Fruit fly (Drosophila melanogaster) whole organism, embryonic: ENCODE measurements around the gene por.

Experiments
- Abd-B ChIP-seq: fragments of 200-800 bp; sonication (Bioruptor generic); optimal IDR thresholded peaks from 2 replicates; lab custom pipeline; 2018; ENCODE audit warnings: missing biosample characterization, mild to moderate bottlenecking, missing genetic modification characterization, moderate library complexity
- Adf1 ChIP-seq: fragments of 200-800 bp; sonication (Bioruptor generic); IDR thresholded peaks from 2 replicates; pipeline ENCODE4 v1.3.6; 2022; ENCODE audit warnings: missing biosample characterization, missing genetic modification characterization
- Antp ChIP-seq: fragments of 200-800 bp; sonication (Bioruptor generic); optimal IDR thresholded peaks from 3 replicates; lab custom pipeline; 2016; ENCODE audit warnings: missing biosample characterization, missing genetic modification characterization
- CG10209 ChIP-seq: fragments of 200-800 bp; sonication (Bioruptor generic); optimal IDR thresholded peaks from 3 replicates; lab custom pipeline; 2017; ENCODE audit warnings: missing biosample characterization, mild to moderate bottlenecking, missing genetic modification characterization, missing genetic modification reagents
- CG10366 ChIP-seq: fragments of 200-800 bp; sonication (Bioruptor generic); IDR thresholded peaks from 2 replicates; pipeline ENCODE4 v1.3.6; 2022; ENCODE audit warnings: missing biosample characterization, missing genetic modification characterization
- CG10462 ChIP-seq: fragments of 200-800 bp; sonication (Bioruptor generic); optimal IDR thresholded peaks from 2 replicates; lab custom pipeline; 2016; ENCODE audit warnings: missing biosample characterization, missing genetic modification characterization
- CG10565 ChIP-seq: fragments of 200-800 bp; sonication (Bioruptor generic); optimal IDR thresholded peaks from 3 replicates; lab custom pipeline; 2016; ENCODE audit warnings: missing biosample characterization, mild to moderate bottlenecking, missing genetic modification characterization
- CG11085 ChIP-seq: fragments of 200-800 bp; sonication (Bioruptor generic); IDR thresholded peaks from 2 replicates; pipeline ENCODE4 v1.3.6; 2022; ENCODE audit warnings: missing biosample characterization, missing genetic modification characterization
- CG11723 ChIP-seq: fragments of 200-800 bp; sonication (Bioruptor generic); optimal IDR thresholded peaks from 2 replicates; lab custom pipeline; 2017; ENCODE audit warnings: missing biosample characterization, mild to moderate bottlenecking, missing genetic modification characterization
- CG12155 ChIP-seq: fragments of 200-800 bp; sonication (Bioruptor generic); optimal IDR thresholded peaks from 3 replicates; lab custom pipeline; 2016; ENCODE audit warnings: missing biosample characterization, missing genetic modification characterization
- CG1233 ChIP-seq: fragments of 200-800 bp; sonication (Bioruptor generic); optimal IDR thresholded peaks from 4 replicates; lab custom pipeline; 2018; ENCODE audit warnings: missing biosample characterization, mild to moderate bottlenecking, missing genetic modification characterization
- CG14014 ChIP-seq: fragments of 200-800 bp; sonication (Bioruptor generic); IDR thresholded peaks from 2 replicates; pipeline ENCODE4 v1.3.6; 2022; ENCODE audit warnings: missing biosample characterization, missing genetic modification characterization
- CG14050 ChIP-seq: fragments of 200-800 bp; sonication (Bioruptor generic); IDR thresholded peaks from 3 replicates; pipeline ENCODE4 v1.3.6; 2022; ENCODE audit warnings: missing biosample characterization, missing genetic modification characterization
- CG15269 ChIP-seq: fragments of 200-800 bp; sonication (Bioruptor generic); optimal IDR thresholded peaks from 2 replicates; lab custom pipeline; 2018; ENCODE audit warnings: missing biosample characterization, mild to moderate bottlenecking, missing genetic modification characterization, moderate library complexity
- CG15601 ChIP-seq: fragments of 200-800 bp; sonication (Bioruptor generic); optimal IDR thresholded peaks from 3 replicates; lab custom pipeline; 2019; ENCODE audit warnings: missing biosample characterization, mild to moderate bottlenecking, missing genetic modification characterization, moderate library complexity
- CG18764 ChIP-seq: fragments of 200-800 bp; sonication (Bioruptor generic); optimal IDR thresholded peaks from 3 replicates; lab custom pipeline; 2016; ENCODE audit warnings: missing biosample characterization, missing genetic modification characterization
- CG30020 ChIP-seq: fragments of 200-800 bp; optimal IDR thresholded peaks from 2 replicates; lab custom pipeline; 2019; ENCODE audit warnings: missing biosample characterization, mild to moderate bottlenecking, missing genetic modification characterization, moderate library complexity
- CG30431 ChIP-seq: fragments of 200-800 bp; sonication (Bioruptor generic); optimal IDR thresholded peaks from 2 replicates; lab custom pipeline; 2017; ENCODE audit warnings: missing biosample characterization, missing genetic modification characterization
- CG32532 ChIP-seq: fragments of 200-800 bp; sonication (Bioruptor generic); IDR thresholded peaks from 2 replicates; pipeline ENCODE4 v1.3.6; 2022; ENCODE audit warnings: missing biosample characterization, missing genetic modification characterization
- CG3281 ChIP-seq: fragments of 200-800 bp; sonication (Bioruptor generic); optimal IDR thresholded peaks from 3 replicates; lab custom pipeline; 2017; ENCODE audit warnings: missing biosample characterization, mild to moderate bottlenecking, missing genetic modification characterization
- CG34224 ChIP-seq: fragments of 200-800 bp; sonication (Bioruptor generic); IDR thresholded peaks from 3 replicates; pipeline ENCODE4 v1.3.6; 2022; ENCODE audit warnings: missing biosample characterization, missing genetic modification characterization; ENCODE audit not compliant: partially characterized antibody
- CG3847 ChIP-seq: fragments of 200-800 bp; sonication (Bioruptor generic); IDR thresholded peaks from 2 replicates; pipeline ENCODE4 v1.3.6; 2022; ENCODE audit warnings: missing biosample characterization, missing genetic modification characterization
- CG6689 ChIP-seq: fragments of 200-800 bp; sonication (Bioruptor generic); IDR thresholded peaks from 2 replicates; pipeline ENCODE4 v1.3.6; 2022; ENCODE audit warnings: missing biosample characterization, missing genetic modification characterization
- CG6765 ChIP-seq: fragments of 200-800 bp; sonication (Bioruptor generic); optimal IDR thresholded peaks from 3 replicates; lab custom pipeline; 2017; ENCODE audit warnings: missing biosample characterization, mild to moderate bottlenecking, missing genetic modification characterization
- CG7963 ChIP-seq: fragments of 200-800 bp; sonication (Bioruptor generic); IDR thresholded peaks from 3 replicates; pipeline ENCODE4 v1.3.6; 2022; ENCODE audit warnings: missing biosample characterization, missing genetic modification characterization; ENCODE audit not compliant: partially characterized antibody
- CG8765 ChIP-seq: fragments of 200-800 bp; sonication (Bioruptor generic); IDR thresholded peaks from 2 replicates; pipeline ENCODE4 v1.3.6; 2022; ENCODE audit warnings: missing biosample characterization, missing genetic modification characterization
- Dek ChIP-seq: fragments of 200-800 bp; sonication (Bioruptor generic); optimal IDR thresholded peaks from 3 replicates; lab custom pipeline; 2019; ENCODE audit warnings: missing biosample characterization, mild to moderate bottlenecking, missing genetic modification characterization, moderate library complexity
- Dp ChIP-seq: fragments of 200-800 bp; sonication (Bioruptor generic); optimal IDR thresholded peaks from 2 replicates; lab custom pipeline; 2018; ENCODE audit warnings: missing biosample characterization, mild to moderate bottlenecking, missing genetic modification characterization, moderate library complexity
- Drgx ChIP-seq: fragments of 200-800 bp; sonication (Bioruptor generic); IDR thresholded peaks from 2 replicates; pipeline ENCODE4 v1.3.6; 2022; ENCODE audit warnings: missing biosample characterization, missing genetic modification characterization
- Gug ChIP-seq: fragments of 200-800 bp; sonication (Bioruptor generic); IDR thresholded peaks from 4 replicates; pipeline ENCODE4 v1.3.6; 2022; ENCODE audit warnings: missing biosample characterization, missing genetic modification characterization
- Meics ChIP-seq: fragments of 200-800 bp; sonication (Bioruptor generic); optimal IDR thresholded peaks from 2 replicates; lab custom pipeline; 2017; ENCODE audit warnings: missing biosample characterization, mild to moderate bottlenecking, missing genetic modification characterization
- NK7.1 ChIP-seq: fragments of 200-800 bp; sonication (Bioruptor generic); optimal IDR thresholded peaks from 3 replicates; lab custom pipeline; 2016; ENCODE audit warnings: missing biosample characterization, missing genetic modification characterization
- Oaz ChIP-seq: fragments of 200-800 bp; sonication (Bioruptor generic); IDR thresholded peaks from 2 replicates; pipeline ENCODE4 v1.3.6; 2022; ENCODE audit warnings: missing biosample characterization, missing genetic modification characterization
- Sin3A ChIP-seq: fragments of >200 bp; optimal IDR thresholded peaks from 2 replicates; lab custom pipeline; 2018
- TFAM ChIP-seq: fragments of 200-800 bp; sonication (Bioruptor generic); optimal IDR thresholded peaks from 2 replicates; lab custom pipeline; 2017; ENCODE audit warnings: missing biosample characterization, missing genetic modification characterization, inconsistent platforms
- ara ChIP-seq: fragments of 200-800 bp; sonication (Bioruptor generic); IDR thresholded peaks from 2 replicates; pipeline ENCODE4 v1.3.6; 2022; ENCODE audit warnings: missing biosample characterization, missing genetic modification characterization
- dm ChIP-seq: fragments of 200-800 bp; sonication (Bioruptor generic); optimal IDR thresholded peaks from 3 replicates; lab custom pipeline; 2016; ENCODE audit warnings: missing biosample characterization, missing genetic modification characterization
- dmrt11E ChIP-seq: fragments of 200-800 bp; sonication (Bioruptor generic); optimal IDR thresholded peaks from 3 replicates; lab custom pipeline; 2018; ENCODE audit warnings: missing biosample characterization, mild to moderate bottlenecking, missing genetic modification characterization, moderate library complexity
- ftz-f1 ChIP-seq: fragments of 200-800 bp; sonication (Bioruptor generic); optimal IDR thresholded peaks from 2 replicates; lab custom pipeline; 2016; ENCODE audit warnings: missing biosample characterization, missing genetic modification characterization
- jigr1 ChIP-seq: fragments of 200-800 bp; sonication (Bioruptor generic); IDR thresholded peaks from 3 replicates; pipeline ENCODE4 v1.3.6; 2022; ENCODE audit warnings: missing biosample characterization, missing genetic modification characterization
- klu ChIP-seq: fragments of 200-800 bp; sonication (Bioruptor generic); IDR thresholded peaks from 2 replicates; pipeline ENCODE4 v1.3.6; 2022; ENCODE audit warnings: missing biosample characterization, missing genetic modification characterization
- mam ChIP-seq: fragments of 200-800 bp; sonication (Bioruptor generic); optimal IDR thresholded peaks from 3 replicates; lab custom pipeline; 2016; ENCODE audit warnings: missing biosample characterization, missing genetic modification characterization
- mirr ChIP-seq: fragments of 200-800 bp; sonication (Bioruptor generic); optimal IDR thresholded peaks from 3 replicates; lab custom pipeline; 2018; ENCODE audit warnings: missing biosample characterization, mild to moderate bottlenecking, missing genetic modification characterization
- psq ChIP-seq: fragments of 200-800 bp; sonication (Bioruptor generic); optimal IDR thresholded peaks from 2 replicates; lab custom pipeline; 2017; ENCODE audit warnings: missing biosample characterization, missing genetic modification characterization
- pzg ChIP-seq: fragments of 200-800 bp; sonication (Bioruptor generic); optimal IDR thresholded peaks from 3 replicates; lab custom pipeline; 2018; ENCODE audit warnings: missing biosample characterization, mild to moderate bottlenecking, missing genetic modification characterization, moderate library complexity
- sisA ChIP-seq: fragments of 200-800 bp; sonication (Bioruptor generic); IDR thresholded peaks from 2 replicates; pipeline ENCODE4 v1.3.6; 2022; ENCODE audit warnings: missing biosample characterization, missing genetic modification characterization
- stc ChIP-seq: fragments of 200-800 bp; sonication (Bioruptor generic); IDR thresholded peaks from 2 replicates; pipeline ENCODE4 v1.3.6; 2022; ENCODE audit warnings: missing biosample characterization, missing genetic modification characterization
- unc-4 ChIP-seq: fragments of 200-800 bp; sonication (Bioruptor generic); IDR thresholded peaks from 2 replicates; pipeline ENCODE4 v1.3.6; 2022; ENCODE audit warnings: missing biosample characterization, missing genetic modification characterization; ENCODE audit not compliant: partially characterized antibody
- usp ChIP-seq: fragments of >200 bp; optimal IDR thresholded peaks from 2 replicates; lab custom pipeline; 2017; ENCODE audit warnings: missing biosample characterization, missing genetic modification characterization
- wdn ChIP-seq: fragments of 200-800 bp; sonication (Bioruptor generic); IDR thresholded peaks from 2 replicates; pipeline ENCODE4 v1.3.6; 2022; ENCODE audit warnings: missing biosample characterization, missing genetic modification characterization

por gene

dm6 chrX:18366033-18366850 is 13.4 kb downstream of the por start, which contains the start of gene CrebB (continued):
- TF ChIP-seq Dp (peak; percentile 18), Meics (GFP tag; lab: Kevin White, UChicago) (peak; percentile 18), CG34224 (GFP tag; lab: Robert Waterston, UW) (peak; percentile 49; the same call in 2 of the 3 replicates), CG15269 (tag; lab: Kevin White, UChicago) (peak; percentile 21), unc-4 (GFP tag; lab: Robert Waterston, UW) (no peak), ara (peak; percentile 55), CG3281 (peak; percentile 29), CG10565 (GFP tag; lab: Kevin White, UChicago) (no peak), CG6689 (GFP tag; lab: Robert Waterston, UW) (peak; percentile 69), jigr1 (GFP tag; lab: Robert Waterston, UW) (no peak), CG7963 (GFP tag; lab: Robert Waterston, UW) (no peak), CG3847 (GFP tag; lab: Robert Waterston, UW) (0 out of 2 replicates have a peak, but pooled peaks have one; percentile 21), klu (peak; percentile 92), CG10209 (GFP tag; lab: Kevin White, UChicago) (no peak), dm (GFP tag; lab: Kevin White, UChicago) (peak; percentile 10), Gug (GFP tag; lab: Robert Waterston, UW) (peak; percentile 17; the same call in 1 of the 4 replicates), CG12155 (GFP tag; lab: Kevin White, UChicago) (peak; percentile 37), CG15601 (tag; lab: Kevin White, UChicago) (no peak), Sin3A (no peak), CG30020 (tag; lab: Kevin White, UChicago) (no peak), CG10366 (GFP tag; lab: Robert Waterston, UW) (peak; percentile 34; the same call in 1 of the 2 replicates), wdn (0 out of 2 replicates have a peak, but pooled peaks have one; percentile 5), Oaz (GFP tag; lab: Robert Waterston, UW) (no peak), CG14014 (GFP tag; lab: Robert Waterston, UW) (peak; percentile 43; the same call in 1 of the 2 replicates), CG30431 (GFP tag; lab: Kevin White, UChicago) (no peak), dmrt11E (tag; lab: Kevin White, UChicago) (no peak), TFAM (no peak), Abd-B (peak; percentile 78), mam (peak; percentile 44), Adf1 (GFP tag; lab: Robert Waterston, UW) (peak; percentile 98), pzg (GFP tag; lab: Kevin White, UChicago) (peak; percentile 5), CG11723 (GFP tag; lab: Kevin White, UChicago) (no peak), Dek (tag; lab: Kevin White, UChicago) (peak; percentile 45), CG1233 (no peak), CG8765 (no peak), NK7.1 (GFP tag; lab: Kevin White, UChicago) (no peak), Antp (peak; percentile 36), CG6765 (GFP tag; lab: Kevin White, UChicago) (no peak), mirr (GFP tag; lab: Kevin White, UChicago) (peak; percentile 88), usp (GFP tag; lab: Kevin White, UChicago) (no peak), CG14050 (no peak), ftz-f1 (GFP tag; lab: Kevin White, UChicago) (peak; percentile 95), Drgx (GFP tag; lab: Robert Waterston, UW) (peak; percentile 57; the same call in 1 of the 2 replicates), CG32532 (GFP tag; lab: Robert Waterston, UW) (peak; percentile 39; the same call in 1 of the 2 replicates), sisA (GFP tag; lab: Robert Waterston, UW) (no peak; the same call in 1 of the 2 replicates), stc (GFP tag; lab: Robert Waterston, UW) (no peak), psq (peak; percentile 28), CG10462 (GFP tag; lab: Kevin White, UChicago) (no peak), CG18764 (no peak), CG11085 (GFP tag; lab: Robert Waterston, UW) (peak; percentile 40; the same call in 1 of the 2 replicates)
